Fruit fly (Drosophila melanogaster) whole organism, prepupa: Measurements from ENCODE around the gene Ctr1A.

Experiments
- CG10631 ChIP-seq: fragments of 200-800 bp; sonication (Bioruptor generic); optimal IDR thresholded peaks from 2 replicates; lab custom pipeline; 2016; ENCODE audit warnings: missing biosample characterization, missing genetic modification characterization
- CG10669 ChIP-seq: fragments of 200-800 bp; sonication (Bioruptor generic); optimal IDR thresholded peaks from 3 replicates; lab custom pipeline; 2018; ENCODE audit warnings: missing biosample characterization, mild to moderate bottlenecking, missing genetic modification characterization, moderate library complexity
- CG11762 ChIP-seq: fragments of 200-800 bp; sonication (Bioruptor generic); optimal IDR thresholded peaks from 3 replicates; lab custom pipeline; 2016; ENCODE audit warnings: missing biosample characterization, missing genetic modification characterization; ENCODE audit not compliant: insufficient read depth
- CG11902 ChIP-seq: fragments of 200-800 bp; sonication (Bioruptor generic); optimal IDR thresholded peaks from 3 replicates; lab custom pipeline; 2016; ENCODE audit warnings: missing biosample characterization, missing genetic modification characterization
- CG15336 ChIP-seq: fragments of 200-800 bp; sonication (Bioruptor generic); IDR thresholded peaks from 2 replicates; pipeline ENCODE4 v1.3.6; 2022; ENCODE audit warnings: missing biosample characterization, missing genetic modification characterization
- CG1621 ChIP-seq: fragments of 200-800 bp; sonication (Bioruptor generic); optimal IDR thresholded peaks from 3 replicates; lab custom pipeline; 2018; ENCODE audit warnings: missing biosample characterization, mild to moderate bottlenecking, missing genetic modification characterization
- CG16779 ChIP-seq: fragments of 200-800 bp; sonication (Bioruptor generic); optimal IDR thresholded peaks from 3 replicates; lab custom pipeline; 2017; ENCODE audit warnings: missing biosample characterization, mild to moderate bottlenecking, missing genetic modification characterization
- CG3032 ChIP-seq: fragments of 200-800 bp; optimal IDR thresholded peaks from 2 replicates; lab custom pipeline; 2019; ENCODE audit warnings: missing biosample characterization, mild to moderate bottlenecking, missing genetic modification characterization, moderate library complexity
- CG32006 ChIP-seq: fragments of 200-800 bp; sonication (Bioruptor generic); optimal IDR thresholded peaks from 3 replicates; lab custom pipeline; 2017; ENCODE audit warnings: missing biosample characterization, mild to moderate bottlenecking, missing genetic modification characterization
- CG34406 ChIP-seq: fragments of 200-800 bp; sonication (Bioruptor generic); optimal IDR thresholded peaks from 3 replicates; lab custom pipeline; 2016; ENCODE audit warnings: missing biosample characterization, missing genetic modification characterization
- CG3919 ChIP-seq: fragments of 200-800 bp; sonication (Bioruptor generic); optimal IDR thresholded peaks from 3 replicates; lab custom pipeline; 2016; ENCODE audit warnings: missing biosample characterization, missing genetic modification characterization
- CG6276 ChIP-seq: fragments of 200-800 bp; sonication (Bioruptor generic); optimal IDR thresholded peaks from 2 replicates; lab custom pipeline; 2017; ENCODE audit warnings: missing biosample characterization, mild to moderate bottlenecking, missing genetic modification characterization
- CG7368 ChIP-seq: fragments of 200-800 bp; sonication (Bioruptor generic); optimal IDR thresholded peaks from 3 replicates; lab custom pipeline; 2016; ENCODE audit warnings: missing biosample characterization, missing genetic modification characterization
- CG8119 ChIP-seq: fragments of 200-800 bp; sonication (Bioruptor generic); IDR thresholded peaks from 3 replicates; pipeline ENCODE4 v1.3.6; 2022; ENCODE audit warnings: missing biosample characterization, missing genetic modification characterization
- CG8319 ChIP-seq: fragments of 200-800 bp; sonication (Bioruptor generic); optimal IDR thresholded peaks from 3 replicates; lab custom pipeline; 2016; ENCODE audit warnings: missing biosample characterization, missing genetic modification characterization
- Eip78C ChIP-seq: fragments of 200-800 bp; sonication (Bioruptor generic); peaks from one replicate; lab custom pipeline; 2016; ENCODE audit warnings: missing biosample characterization, missing genetic modification characterization
- Ets96B ChIP-seq: fragments of 200-800 bp; optimal IDR thresholded peaks from 2 replicates; lab custom pipeline; 2019; ENCODE audit warnings: missing biosample characterization, mild to moderate bottlenecking, missing genetic modification characterization, moderate library complexity
- Hr4 ChIP-seq: fragments of 200-800 bp; sonication (Bioruptor generic); optimal IDR thresholded peaks from 3 replicates; lab custom pipeline; 2016; ENCODE audit warnings: missing biosample characterization, missing genetic modification characterization
- Sox14 ChIP-seq: fragments of 200-800 bp; sonication (Bioruptor generic); optimal IDR thresholded peaks from 3 replicates; lab custom pipeline; 2016; ENCODE audit warnings: missing biosample characterization, missing genetic modification characterization
- Sox15 ChIP-seq: fragments of 200-800 bp; sonication (Bioruptor generic); optimal IDR thresholded peaks from 3 replicates; lab custom pipeline; 2016; ENCODE audit warnings: missing biosample characterization, missing genetic modification characterization
- acj6 ChIP-seq: fragments of 200-800 bp; sonication (Bioruptor generic); optimal IDR thresholded peaks from 3 replicates; lab custom pipeline; 2016; ENCODE audit warnings: missing biosample characterization, missing genetic modification characterization
- cyc ChIP-seq: fragments of 200-800 bp; sonication (Bioruptor generic); optimal IDR thresholded peaks from 3 replicates; lab custom pipeline; 2016; ENCODE audit warnings: missing biosample characterization, missing genetic modification characterization
- dac ChIP-seq: fragments of 200-800 bp; sonication (Bioruptor generic); optimal IDR thresholded peaks from 2 replicates; lab custom pipeline; 2017; ENCODE audit warnings: missing biosample characterization, mild to moderate bottlenecking, missing genetic modification characterization
- eg ChIP-seq: fragments of 200-800 bp; sonication (Bioruptor generic); IDR thresholded peaks from 3 replicates; pipeline ENCODE4 v1.3.6; 2022; ENCODE audit warnings: missing biosample characterization, missing genetic modification characterization
- fd59A ChIP-seq: fragments of 200-800 bp; sonication (Bioruptor generic); optimal IDR thresholded peaks from 2 replicates; lab custom pipeline; 2017; ENCODE audit warnings: missing biosample characterization, mild to moderate bottlenecking, missing genetic modification characterization, missing genetic modification reagents
- fkh ChIP-seq: fragments of 200-800 bp; sonication (Bioruptor generic); optimal IDR thresholded peaks from 3 replicates; lab custom pipeline; 2017; ENCODE audit warnings: missing biosample characterization, mild to moderate bottlenecking, missing genetic modification characterization, moderate library complexity
- net ChIP-seq: fragments of 200-800 bp; sonication (Bioruptor generic); optimal IDR thresholded peaks from 3 replicates; lab custom pipeline; 2016; ENCODE audit warnings: missing biosample characterization, missing genetic modification characterization
- pdm3 ChIP-seq: fragments of 200-800 bp; sonication (Bioruptor generic); optimal IDR thresholded peaks from 3 replicates; lab custom pipeline; 2016; ENCODE audit warnings: missing biosample characterization, missing genetic modification characterization
- ss ChIP-seq, 2 experiments: fragments of 200-800 bp; sonication (Bioruptor generic); optimal IDR thresholded peaks; 2 replicates in 1 of 2; 3 replicates in 1 of 2; lab custom pipeline; 2017 to 2018; ENCODE audit warnings: mild to moderate bottlenecking in 2 of 2, missing biosample characterization in 2 of 2, missing genetic modification characterization in 2 of 2, moderate library complexity in 1 of 2
- svp ChIP-seq: fragments of 200-800 bp; sonication (Bioruptor generic); peaks from one replicate; lab custom pipeline; 2016; ENCODE audit warnings: missing biosample characterization, missing genetic modification characterization
- topi ChIP-seq: fragments of 200-800 bp; sonication (Bioruptor generic); optimal IDR thresholded peaks from 3 replicates; lab custom pipeline; 2016; ENCODE audit warnings: missing biosample characterization, missing genetic modification characterization
- vri ChIP-seq: fragments of 200-800 bp; sonication (Bioruptor generic); optimal IDR thresholded peaks from 3 replicates; lab custom pipeline; 2016; ENCODE audit warnings: missing biosample characterization, mild to moderate bottlenecking, missing genetic modification characterization

Ctr1A gene

DNA sequence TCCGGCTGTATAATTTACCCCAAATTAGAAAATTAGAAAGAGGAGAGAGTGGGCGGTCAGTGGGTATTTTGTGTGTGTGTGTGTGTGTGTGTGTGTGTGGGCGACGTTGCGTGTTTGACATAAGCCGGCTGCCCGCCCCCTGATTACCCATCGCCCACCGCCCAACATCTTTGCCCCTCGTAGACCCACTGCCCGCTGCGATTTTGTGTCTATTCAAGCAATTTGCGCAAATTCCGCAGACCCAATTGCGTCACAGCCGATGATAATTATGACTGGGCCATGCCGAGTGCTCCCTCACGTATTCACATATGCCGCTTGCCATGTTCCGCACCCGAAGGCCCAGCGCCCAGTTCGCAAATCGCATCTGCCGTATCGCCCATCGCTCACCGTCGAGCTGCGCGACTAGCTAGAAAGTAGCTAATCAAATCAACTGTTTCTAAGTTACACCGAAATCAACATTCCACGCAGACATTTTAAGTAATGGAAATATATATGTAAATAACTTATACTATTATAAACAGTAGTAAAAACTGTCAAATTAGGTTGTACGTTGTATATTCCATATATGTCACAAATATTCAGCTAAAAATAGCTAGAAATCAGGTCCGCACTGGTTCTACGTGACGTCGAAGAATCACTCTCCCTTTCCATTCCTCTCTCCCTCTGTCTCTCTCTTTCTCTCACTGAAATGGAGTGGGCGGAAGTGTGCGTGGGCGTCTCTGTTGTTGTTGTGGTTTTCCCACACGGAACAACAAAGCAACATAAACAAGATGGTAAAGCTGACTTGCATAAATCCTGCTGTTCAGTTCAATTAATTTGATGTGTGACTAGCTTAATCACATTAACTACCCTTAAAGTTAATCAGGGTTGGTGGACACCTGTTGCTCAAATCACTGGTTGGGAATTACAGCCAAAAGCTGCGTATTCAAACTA is 4.6 kb upstream of the Ctr1A start (continued):
- peak; percentile 34 for TF ChIP-seq CG3919
- peak; percentile 78 for TF ChIP-seq Eip78C (GFP tag; lab: Kevin White, UChicago)
- TF ChIP-seq cyc (GFP tag; lab: Kevin White, UChicago) = no peak
- no peak for TF ChIP-seq dac (GFP tag; lab: Kevin White, UChicago)
- TF ChIP-seq topi (GFP tag; lab: Kevin White, UChicago) = peak; percentile 40
- TF ChIP-seq CG11762 = no peak
- TF ChIP-seq CG11902 (GFP tag; lab: Kevin White, UChicago) = no peak
- peak; percentile 67 for TF ChIP-seq vri (GFP tag; lab: Kevin White, UChicago)
- TF ChIP-seq acj6 (GFP tag; lab: Kevin White, UChicago) = peak; percentile 26
- no peak for TF ChIP-seq CG10631 (GFP tag; lab: Kevin White, UChicago)
- TF ChIP-seq CG10669 = peak; percentile 24
- no peak for TF ChIP-seq CG8319 (GFP tag; lab: Kevin White, UChicago)
- peak; percentile 54 to 59 for TF ChIP-seq ss (GFP tag; optimal IDR thresholded peaks at IDR 0.05; lab: Kevin White, UChicago)
- peak; percentile 23 for TF ChIP-seq net (GFP tag; lab: Kevin White, UChicago)

DNA sequence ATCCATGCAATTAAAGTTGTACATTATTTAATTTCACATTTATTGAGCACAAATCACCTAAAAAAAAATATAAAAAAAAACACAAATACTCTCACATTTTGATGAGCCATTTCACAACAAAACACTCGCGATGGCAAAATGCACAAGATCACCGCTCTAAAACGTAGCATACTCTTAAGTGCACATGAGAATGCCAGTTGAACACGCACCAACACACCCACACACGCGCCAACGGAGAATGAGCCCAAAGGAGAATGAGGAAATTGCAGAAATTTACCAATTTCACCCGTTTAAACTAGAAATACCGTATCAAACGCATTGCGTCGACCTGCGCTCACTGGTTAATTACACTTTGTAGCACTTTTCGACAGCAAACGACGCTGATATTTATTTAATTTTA is 1.5 kb upstream of the Ctr1A start:
- TF ChIP-seq CG1621 (tag; lab: Kevin White, UChicago) (peak; percentile 76), CG34406 (GFP tag; lab: Kevin White, UChicago) (no peak), CG15336 (0 out of 2 replicates have a peak, but pooled peaks have one; percentile 20)

DNA sequence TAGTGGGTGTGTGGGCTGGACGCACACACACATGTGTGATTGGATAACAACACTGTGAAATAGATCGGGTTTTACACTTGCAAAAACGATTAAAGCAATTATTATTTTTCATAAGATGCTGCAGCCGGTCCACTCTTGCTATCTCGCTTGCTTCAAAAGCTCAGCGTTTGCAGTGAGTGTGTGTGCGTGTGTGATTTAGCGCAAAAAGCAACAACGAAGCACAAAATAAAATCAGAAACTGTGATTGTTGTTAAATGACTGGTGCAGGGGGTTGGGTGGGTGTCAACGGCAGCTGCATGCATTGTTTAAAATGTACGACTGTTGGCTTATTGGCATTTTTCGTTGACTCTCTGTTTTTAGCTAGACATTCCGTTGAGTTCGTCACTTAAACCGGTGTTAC is 433 bp downstream of the Ctr1A start:
- TF ChIP-seq Sox14 (GFP tag; lab: Kevin White, UChicago) (peak; percentile 9), CG15336 (0 out of 2 replicates have a peak, but pooled peaks have one; percentile 2), CG3032 (tag; lab: Kevin White, UChicago) (no peak), eg (GFP tag; lab: Robert Waterston, UW) (peak; percentile 44; the same call in 1 of the 3 replicates), fkh (GFP tag; lab: Kevin White, UChicago) (no peak), Hr4 (GFP tag; lab: Kevin White, UChicago) (peak; percentile 15), dac (GFP tag; lab: Kevin White, UChicago) (peak; percentile 2), CG10631 (GFP tag; lab: Kevin White, UChicago) (peak; percentile 0), Eip78C (GFP tag; lab: Kevin White, UChicago) (peak; percentile 34), pdm3 (peak; percentile 12), svp (GFP tag; lab: Kevin White, UChicago) (peak; percentile 74), CG6276 (GFP tag; lab: Kevin White, UChicago) (peak; percentile 35), CG32006 (peak; percentile 15), fd59A (GFP tag; lab: Kevin White, UChicago) (no peak)

DNA sequence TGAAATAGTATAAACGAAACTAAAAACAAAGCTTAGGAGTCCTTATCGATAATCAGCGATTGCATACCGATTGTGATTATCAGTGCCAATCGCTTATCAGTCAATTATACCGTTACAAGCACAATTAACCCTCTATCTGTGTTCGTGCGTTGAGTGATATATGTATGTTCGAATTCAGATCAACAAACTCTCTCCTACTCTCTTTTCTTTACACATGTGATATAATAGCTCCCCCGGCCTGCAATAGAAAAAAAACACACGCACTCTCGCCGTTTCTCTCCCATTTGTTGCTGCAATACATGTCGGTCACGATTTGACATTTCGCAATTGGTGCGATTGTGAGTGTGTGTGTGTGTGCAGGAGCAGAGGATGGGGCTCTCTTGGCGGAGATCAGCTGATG is 931 bp downstream of the Ctr1A start:
- TF ChIP-seq Sox15 = no peak
- no peak for TF ChIP-seq Ets96B (tag; lab: Kevin White, UChicago)
- TF ChIP-seq vri (GFP tag; lab: Kevin White, UChicago) = peak; percentile 86
- TF ChIP-seq net (GFP tag; lab: Kevin White, UChicago) = no peak
- no peak for TF ChIP-seq CG8119 (GFP tag; lab: Robert Waterston, UW)
- no peak for TF ChIP-seq CG16779 (tag; lab: Kevin White, UChicago)
- TF ChIP-seq CG7368 (GFP tag; lab: Kevin White, UChicago) = no peak
